Fruit fly (Drosophila melanogaster): ENCODE data around the gene Vha14-2.

Gene Vha14-2

DNA sequence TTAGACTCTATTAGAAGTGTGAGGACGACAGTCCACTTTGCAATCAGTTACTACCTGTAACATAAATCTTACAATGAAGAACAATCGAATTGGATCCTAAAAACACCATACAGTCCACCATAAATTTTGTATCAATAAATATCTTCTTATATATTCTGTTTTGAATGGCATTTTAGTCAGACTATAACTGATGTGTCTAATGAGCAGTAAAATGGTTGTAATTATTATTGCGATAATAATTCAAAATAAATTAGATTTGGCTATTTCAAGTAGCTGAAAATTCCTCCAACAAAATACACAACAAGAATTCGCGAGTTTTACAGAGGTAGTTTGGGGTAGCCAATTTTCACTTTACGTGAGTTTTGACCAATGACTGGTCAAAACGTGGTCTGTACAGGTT, 20.1 kb upstream of the Vha14-2 start:
- TF ChIP-seq Hr78 (GFP tag; optimal IDR thresholded peaks at IDR 0.05) (no peak), HLH106 (tag; optimal IDR thresholded peaks at IDR 0.05) (no peak), Rel (GFP tag; optimal IDR thresholded peaks at IDR 0.05) (no peak), Rel (tag; optimal IDR thresholded peaks at IDR 0.05) (no peak), Vsx2 (GFP tag; optimal IDR thresholded peaks at IDR 0.05; ENCODE audit: partially characterized antibody) (no peak), N (GFP tag; optimal IDR thresholded peaks at IDR 0.05) (no peak), jim (GFP tag; optimal IDR thresholded peaks at IDR 0.05) (no peak), usp (GFP tag; optimal IDR thresholded peaks at IDR 0.05) (no peak), CG9705 (GFP tag; optimal IDR thresholded peaks at IDR 0.05) (no peak), woc (GFP tag; optimal IDR thresholded peaks at IDR 0.05) (no peak)

DNA sequence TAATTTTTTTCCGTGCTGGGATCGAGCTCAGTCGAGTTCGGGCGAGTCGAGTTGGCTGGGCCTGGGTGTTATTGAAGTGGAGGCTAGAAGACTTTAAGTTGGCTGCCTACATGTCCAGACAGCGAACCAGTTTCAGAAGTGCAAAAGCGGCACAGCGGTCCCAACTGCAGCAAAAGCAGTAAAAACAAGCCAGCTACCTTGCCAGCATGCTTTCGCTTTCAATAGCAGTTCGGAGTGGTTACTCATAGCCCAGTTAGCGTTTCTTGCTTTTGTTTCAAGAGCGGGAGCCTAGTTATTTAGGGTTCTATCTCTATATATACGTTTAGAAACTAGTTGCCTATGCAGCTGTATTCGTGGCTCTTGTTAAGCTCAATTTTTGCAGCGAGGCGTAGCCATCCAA, 19.7 kb upstream of the Vha14-2 start:
- TF ChIP-seq HLH106 (tag; optimal IDR thresholded peaks at IDR 0.05) (no peak), Hr83 (GFP tag; optimal IDR thresholded peaks at IDR 0.05; ENCODE audit: poor library complexity, severe bottlenecking) (no peak), CG32264 (GFP tag; optimal IDR thresholded peaks at IDR 0.05) (no peak), rgr (GFP tag; optimal IDR thresholded peaks at IDR 0.05) (no peak), br (GFP tag; optimal IDR thresholded peaks at IDR 0.05) (no peak), fru (GFP tag; optimal IDR thresholded peaks at IDR 0.05) (no peak), usp (GFP tag; optimal IDR thresholded peaks at IDR 0.05) (no peak), CG9705 (GFP tag; optimal IDR thresholded peaks at IDR 0.05) (no peak), Rel (GFP tag; optimal IDR thresholded peaks at IDR 0.05) (no peak), Rel (tag; optimal IDR thresholded peaks at IDR 0.05) (no peak), jim (GFP tag; optimal IDR thresholded peaks at IDR 0.05) (no peak), Dfd (GFP tag; optimal IDR thresholded peaks at IDR 0.05) (no peak), CrebA (GFP tag; optimal IDR thresholded peaks at IDR 0.05; ENCODE audit: borderline replicate concordance) (no peak), brk (GFP tag; optimal IDR thresholded peaks at IDR 0.05) (no peak), pan (optimal IDR thresholded peaks at IDR 0.05) (no peak), tai (GFP tag; optimal IDR thresholded peaks at IDR 0.05) (no peak), Hr78 (GFP tag; optimal IDR thresholded peaks at IDR 0.05) (no peak), dl (GFP tag; optimal IDR thresholded peaks at IDR 0.05; ENCODE audit: insufficient read depth in 1 of 2, partially characterized antibody in 2 of 2) (no peak)

DNA sequence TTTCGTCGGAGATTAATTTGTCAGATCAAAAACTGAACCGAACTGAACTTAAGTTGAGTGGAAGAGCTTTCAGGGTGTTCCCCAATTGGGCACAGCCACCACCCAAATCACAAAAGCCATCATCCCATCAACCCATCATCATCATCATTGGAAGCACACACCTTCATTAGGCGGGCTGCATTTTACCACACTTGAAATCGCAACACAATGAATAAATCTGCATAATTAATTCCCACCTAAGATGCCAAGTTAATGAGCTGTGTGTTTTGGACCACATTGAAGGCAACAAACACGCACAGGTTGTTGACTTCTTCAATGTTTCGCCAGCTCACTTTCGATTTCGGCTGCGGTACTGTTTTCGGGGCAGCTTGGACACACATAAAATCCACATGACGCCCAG, 17.2 kb upstream of the Vha14-2 start:
- TF ChIP-seq h (GFP tag; optimal IDR thresholded peaks at IDR 0.05): no peak
- no peak for TF ChIP-seq lola (GFP tag; optimal IDR thresholded peaks at IDR 0.05)
- no peak for TF ChIP-seq Hnf4 (GFP tag; optimal IDR thresholded peaks at IDR 0.05)
- no peak for TF ChIP-seq Dif (GFP tag; optimal IDR thresholded peaks at IDR 0.05; ENCODE audit: partially characterized antibody)

DNA sequence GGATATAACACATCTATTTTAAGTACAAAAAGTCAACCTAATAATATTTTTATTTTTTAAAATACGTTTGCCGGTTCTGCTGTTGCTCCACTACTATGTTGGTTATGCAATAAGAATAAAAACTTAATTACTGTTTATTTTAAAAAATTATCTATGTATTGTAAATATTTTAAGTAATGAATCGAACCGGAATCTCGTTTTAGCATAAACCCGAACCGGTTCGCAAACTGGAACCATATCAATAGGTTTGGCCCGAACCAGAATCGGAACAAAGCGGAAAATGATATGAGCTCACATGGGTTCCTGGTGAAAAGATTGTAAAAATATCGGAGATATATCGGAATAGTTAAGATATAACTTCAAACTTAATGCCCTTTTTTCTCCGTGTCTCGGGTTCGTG, 15.7 kb upstream of the Vha14-2 start:
- TF ChIP-seq foxo (GFP tag; optimal IDR thresholded peaks at IDR 0.05) (peak in 1 of 2 experiments; percentile 13), HLH106 (tag; optimal IDR thresholded peaks at IDR 0.05) (peak; percentile 30), dl (GFP tag; optimal IDR thresholded peaks at IDR 0.05; ENCODE audit: insufficient read depth in 1 of 2, partially characterized antibody in 2 of 2) (no peak), Sp1 (GFP tag; optimal IDR thresholded peaks at IDR 0.05) (peak; percentile 40), tai (GFP tag; optimal IDR thresholded peaks at IDR 0.05) (no peak), Hr83 (GFP tag; optimal IDR thresholded peaks at IDR 0.05; ENCODE audit: poor library complexity, severe bottlenecking) (no peak)

DNA sequence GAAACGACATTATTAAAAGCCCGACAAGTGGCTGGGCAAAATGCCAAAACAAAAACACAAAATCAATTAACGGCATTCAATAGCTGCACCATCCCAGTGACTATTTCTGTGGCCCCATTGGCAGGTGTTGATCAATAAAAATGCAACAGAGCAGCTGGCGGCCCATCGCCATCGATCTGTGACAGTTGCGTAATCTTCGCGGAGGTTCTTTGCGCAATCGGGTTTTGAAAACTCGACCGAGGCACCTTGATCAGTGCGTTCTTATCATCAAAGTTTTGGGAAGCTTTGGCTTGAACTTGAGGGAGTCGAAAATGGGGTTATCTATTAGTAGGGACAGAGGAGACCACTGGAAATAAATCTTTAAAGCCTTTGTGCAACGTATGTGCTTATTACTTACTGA, 15.0 kb upstream of the Vha14-2 start:
- no peak for TF ChIP-seq fru (GFP tag; optimal IDR thresholded peaks at IDR 0.05)
- no peak for TF ChIP-seq Jra (GFP tag; optimal IDR thresholded peaks at IDR 0.05)
- no peak for TF ChIP-seq ey (GFP tag; optimal IDR thresholded peaks at IDR 0.05)
- no peak for TF ChIP-seq Hr78 (GFP tag; optimal IDR thresholded peaks at IDR 0.05)
- TF ChIP-seq Abd-B (GFP tag; optimal IDR thresholded peaks at IDR 0.05): no peak
- no peak for TF ChIP-seq N (GFP tag; optimal IDR thresholded peaks at IDR 0.05)
- TF ChIP-seq Hr83 (GFP tag; optimal IDR thresholded peaks at IDR 0.05; ENCODE audit: poor library complexity, severe bottlenecking): no peak
- TF ChIP-seq GATAd (GFP tag; optimal IDR thresholded peaks at IDR 0.05): no peak
- TF ChIP-seq sage (GFP tag; optimal IDR thresholded peaks at IDR 0.05): no peak
- no peak for TF ChIP-seq Dfd (GFP tag; optimal IDR thresholded peaks at IDR 0.05)
- no peak for TF ChIP-seq Rel (GFP tag; optimal IDR thresholded peaks at IDR 0.05)
- TF ChIP-seq Rel (tag; optimal IDR thresholded peaks at IDR 0.05): no peak
- TF ChIP-seq h (GFP tag; optimal IDR thresholded peaks at IDR 0.05): no peak
- no peak for TF ChIP-seq tai (GFP tag; optimal IDR thresholded peaks at IDR 0.05)
- no peak for TF ChIP-seq Sp1 (GFP tag; optimal IDR thresholded peaks at IDR 0.05)
- TF ChIP-seq dl (GFP tag; optimal IDR thresholded peaks at IDR 0.05; ENCODE audit: insufficient read depth in 1 of 2, partially characterized antibody in 2 of 2): no peak
- TF ChIP-seq foxo (GFP tag; optimal IDR thresholded peaks at IDR 0.05): no peak
- TF ChIP-seq Vsx2 (GFP tag; optimal IDR thresholded peaks at IDR 0.05; ENCODE audit: partially characterized antibody): no peak
- TF ChIP-seq CG32264 (GFP tag; optimal IDR thresholded peaks at IDR 0.05): no peak
